Worm (Caenorhabditis elegans) whole organism, L2 larva: ENCODE results near the gene F44E2.10.

Experiments used
- F13H6.1 ChIP-seq: sonication (generic microtip); optimal IDR thresholded peaks from 2 replicates; lab custom pipeline; 2016; ENCODE audit warnings: missing genetic modification characterization, missing compliant biosample characterization
- R02D3.7 ChIP-seq: fragments of 150-350 bp; optimal IDR thresholded peaks from 2 replicates; lab custom pipeline; 2014; ENCODE audit warnings: missing biosample characterization, missing genetic modification characterization
- aly-2 ChIP-seq: fragments of 150-350 bp; optimal IDR thresholded peaks from 2 replicates; lab custom pipeline; 2014; ENCODE audit warnings: missing biosample characterization, missing genetic modification characterization
- blmp-1 ChIP-seq: sonication (generic microtip); optimal IDR thresholded peaks from 2 replicates; lab custom pipeline; 2017; ENCODE audit warnings: missing genetic modification characterization, mild to moderate bottlenecking, missing compliant biosample characterization, antibody characterized with exemption, moderate library complexity; ENCODE audit not compliant: insufficient read depth
- dmd-4 ChIP-seq: sonication (generic microtip); optimal IDR thresholded peaks from 2 replicates; lab custom pipeline; 2017; ENCODE audit warnings: missing biosample characterization, missing genetic modification characterization
- egl-27 ChIP-seq: sonication (generic microtip); optimal IDR thresholded peaks from 3 replicates; lab custom pipeline; 2017; ENCODE audit warnings: missing biosample characterization, missing genetic modification reagents, missing genetic modification characterization
- lsy-2 ChIP-seq, 2 experiments: fragments of 150-350 bp in 1 of 2; sonication (generic microtip) in 1 of 2; optimal IDR thresholded peaks; 2 replicates each; lab custom pipeline; 2014 to 2017; ENCODE audit warnings: missing biosample characterization in 2 of 2, missing genetic modification characterization in 2 of 2
- nhr-6 ChIP-seq: fragments of 150-350 bp; optimal IDR thresholded peaks from 2 replicates; lab custom pipeline; 2014; ENCODE audit warnings: missing biosample characterization, missing genetic modification characterization
- skn-1 ChIP-seq: sonication (generic microtip); optimal IDR thresholded peaks from 2 replicates; lab custom pipeline; 2017; ENCODE audit warnings: missing biosample characterization, missing genetic modification characterization
- unc-62 ChIP-seq: fragments of 150-350 bp; optimal IDR thresholded peaks from 2 replicates; lab custom pipeline; 2014; ENCODE audit warnings: missing biosample characterization, missing genetic modification reagents, missing genetic modification characterization
- ztf-11 ChIP-seq: sonication (generic microtip); optimal IDR thresholded peaks from 2 replicates; lab custom pipeline; 2017; ENCODE audit warnings: missing biosample characterization, missing genetic modification characterization

ce11 chrIII:8818599-8818998 lies 12.3 kb downstream of the F44E2.10 start, which contains the start of gene pat-2:
- TF ChIP-seq ztf-11 (tag; lab: Kevin White, UChicago) = no peak
- TF ChIP-seq blmp-1 = no peak
- TF ChIP-seq aly-2 (tag; lab: Kevin White, UChicago) = no peak
- TF ChIP-seq R02D3.7 (tag; lab: Kevin White, UChicago) = no peak
- no peak for TF ChIP-seq unc-62 (GFP tag; lab: Kevin White, UChicago)
- TF ChIP-seq nhr-6 = no peak
- TF ChIP-seq skn-1 (tag; lab: Kevin White, UChicago) = no peak
- TF ChIP-seq F13H6.1 = no peak
- TF ChIP-seq egl-27 (tag; lab: Kevin White, UChicago) = no peak
- TF ChIP-seq dmd-4 (tag; lab: Kevin White, UChicago) = no peak
- TF ChIP-seq lsy-2 (tag; optimal IDR thresholded peaks at IDR 0.05; lab: Kevin White, UChicago) = no peak
